Worm (Caenorhabditis elegans): ENCODE data around the gene kel-1.
A peak's percentile ranks its signal among the peaks of the same experiment; 100 is the strongest.

- no peak for TF ChIP-seq unc-130 (tag; optimal IDR thresholded peaks at IDR 0.05)
- no peak for TF ChIP-seq hpl-2 (GFP tag; optimal IDR thresholded peaks at IDR 0.05)
- TF ChIP-seq egl-13 (tag; optimal IDR thresholded peaks at IDR 0.05), result peak; percentile 3
- no peak for TF ChIP-seq vab-15 (tag; optimal IDR thresholded peaks at IDR 0.05)
These were observed 35.6 kb downstream of the kel-1 start for ce11 chrII:11724362-11724761.
